Fruit fly (Drosophila melanogaster) whole organism, prepupa: ENCODE measurements around the gene CG31465.

Experiments used
- Blimp-1 ChIP-seq: fragments of 200-800 bp; sonication (Bioruptor generic); optimal IDR thresholded peaks from 3 replicates; lab custom pipeline; 2017; ENCODE audit warnings: missing biosample characterization, missing genetic modification characterization, mild to moderate bottlenecking, moderate library complexity, missing genetic modification reagents
- CG10631 ChIP-seq: fragments of 200-800 bp; sonication (Bioruptor generic); optimal IDR thresholded peaks from 2 replicates; lab custom pipeline; 2016; ENCODE audit warnings: missing biosample characterization, missing genetic modification characterization
- CG10669 ChIP-seq: fragments of 200-800 bp; sonication (Bioruptor generic); optimal IDR thresholded peaks from 3 replicates; lab custom pipeline; 2018; ENCODE audit warnings: missing biosample characterization, mild to moderate bottlenecking, missing genetic modification characterization, moderate library complexity
- CG11294 ChIP-seq: fragments of 200-800 bp; sonication (Bioruptor generic); IDR thresholded peaks from 2 replicates; pipeline ENCODE4 v1.3.6; 2022; ENCODE audit warnings: missing biosample characterization, missing genetic modification characterization
- CG11762 ChIP-seq: fragments of 200-800 bp; sonication (Bioruptor generic); optimal IDR thresholded peaks from 3 replicates; lab custom pipeline; 2016; ENCODE audit warnings: missing biosample characterization, missing genetic modification characterization; ENCODE audit not compliant: insufficient read depth
- CG11902 ChIP-seq: fragments of 200-800 bp; sonication (Bioruptor generic); optimal IDR thresholded peaks from 3 replicates; lab custom pipeline; 2016; ENCODE audit warnings: missing biosample characterization, missing genetic modification characterization
- CG15336 ChIP-seq: fragments of 200-800 bp; sonication (Bioruptor generic); IDR thresholded peaks from 2 replicates; pipeline ENCODE4 v1.3.6; 2022; ENCODE audit warnings: missing biosample characterization, missing genetic modification characterization
- CG1621 ChIP-seq: fragments of 200-800 bp; sonication (Bioruptor generic); optimal IDR thresholded peaks from 3 replicates; lab custom pipeline; 2018; ENCODE audit warnings: missing biosample characterization, mild to moderate bottlenecking, missing genetic modification characterization
- CG16779 ChIP-seq: fragments of 200-800 bp; sonication (Bioruptor generic); optimal IDR thresholded peaks from 3 replicates; lab custom pipeline; 2017; ENCODE audit warnings: missing biosample characterization, mild to moderate bottlenecking, missing genetic modification characterization
- CG3032 ChIP-seq: fragments of 200-800 bp; optimal IDR thresholded peaks from 2 replicates; lab custom pipeline; 2019; ENCODE audit warnings: missing biosample characterization, mild to moderate bottlenecking, missing genetic modification characterization, moderate library complexity
- CG31627 ChIP-seq: fragments of 200-800 bp; sonication (Bioruptor generic); optimal IDR thresholded peaks from 3 replicates; lab custom pipeline; 2016; ENCODE audit warnings: missing biosample characterization, missing genetic modification characterization
- CG32006 ChIP-seq: fragments of 200-800 bp; sonication (Bioruptor generic); optimal IDR thresholded peaks from 3 replicates; lab custom pipeline; 2017; ENCODE audit warnings: missing biosample characterization, mild to moderate bottlenecking, missing genetic modification characterization
- CG34406 ChIP-seq: fragments of 200-800 bp; sonication (Bioruptor generic); optimal IDR thresholded peaks from 3 replicates; lab custom pipeline; 2016; ENCODE audit warnings: missing biosample characterization, missing genetic modification characterization
- CG4318 ChIP-seq: fragments of 200-800 bp; sonication (Bioruptor generic); optimal IDR thresholded peaks from 3 replicates; lab custom pipeline; 2017; ENCODE audit warnings: missing biosample characterization, mild to moderate bottlenecking, missing genetic modification characterization
- CG6163 ChIP-seq: fragments of 200-800 bp; sonication (Bioruptor generic); IDR thresholded peaks from 3 replicates; pipeline ENCODE4 v1.3.6; 2022; ENCODE audit warnings: missing biosample characterization, missing genetic modification characterization
- CG6276 ChIP-seq: fragments of 200-800 bp; sonication (Bioruptor generic); optimal IDR thresholded peaks from 2 replicates; lab custom pipeline; 2017; ENCODE audit warnings: missing biosample characterization, mild to moderate bottlenecking, missing genetic modification characterization
- CG6808 ChIP-seq: fragments of 200-800 bp; sonication (Bioruptor generic); optimal IDR thresholded peaks from 3 replicates; lab custom pipeline; 2017; ENCODE audit warnings: missing biosample characterization, missing genetic modification characterization, mild to moderate bottlenecking, moderate library complexity, missing genetic modification reagents
- CG6854 ChIP-seq: fragments of 200-800 bp; sonication (Bioruptor generic); optimal IDR thresholded peaks from 2 replicates; lab custom pipeline; 2017; ENCODE audit warnings: missing biosample characterization, mild to moderate bottlenecking, missing genetic modification characterization
- CG7368 ChIP-seq: fragments of 200-800 bp; sonication (Bioruptor generic); optimal IDR thresholded peaks from 3 replicates; lab custom pipeline; 2016; ENCODE audit warnings: missing biosample characterization, missing genetic modification characterization
- CG8119 ChIP-seq: fragments of 200-800 bp; sonication (Bioruptor generic); IDR thresholded peaks from 3 replicates; pipeline ENCODE4 v1.3.6; 2022; ENCODE audit warnings: missing biosample characterization, missing genetic modification characterization
- CG8319 ChIP-seq: fragments of 200-800 bp; sonication (Bioruptor generic); optimal IDR thresholded peaks from 3 replicates; lab custom pipeline; 2016; ENCODE audit warnings: missing biosample characterization, missing genetic modification characterization
- CG8632 ChIP-seq: fragments of 200-800 bp; sonication (Bioruptor generic); optimal IDR thresholded peaks from 3 replicates; lab custom pipeline; 2016; ENCODE audit warnings: missing biosample characterization, missing genetic modification characterization
- CG9139 ChIP-seq: fragments of 200-800 bp; sonication (Bioruptor generic); optimal IDR thresholded peaks from 3 replicates; lab custom pipeline; 2017; ENCODE audit warnings: missing biosample characterization, mild to moderate bottlenecking, missing genetic modification characterization
- Eip75B ChIP-seq: fragments of 200-800 bp; sonication (Bioruptor generic); optimal IDR thresholded peaks from 3 replicates; lab custom pipeline; 2016; ENCODE audit warnings: missing biosample characterization, missing genetic modification characterization
- Eip93F ChIP-seq: fragments of 200-800 bp; sonication (Bioruptor generic); optimal IDR thresholded peaks from 2 replicates; lab custom pipeline; 2016; ENCODE audit warnings: missing biosample characterization, mild to moderate bottlenecking, missing genetic modification characterization
- Ets21C ChIP-seq: fragments of 200-800 bp; sonication (Bioruptor generic); optimal IDR thresholded peaks from 3 replicates; lab custom pipeline; 2016; ENCODE audit warnings: missing biosample characterization, missing genetic modification characterization
- Ets96B ChIP-seq: fragments of 200-800 bp; optimal IDR thresholded peaks from 2 replicates; lab custom pipeline; 2019; ENCODE audit warnings: missing biosample characterization, mild to moderate bottlenecking, missing genetic modification characterization, moderate library complexity
- Gug ChIP-seq: fragments of 200-800 bp; sonication (Bioruptor generic); IDR thresholded peaks from 2 replicates; pipeline ENCODE4 v1.3.6; 2022; ENCODE audit warnings: missing biosample characterization, missing genetic modification characterization
- Hr39 ChIP-seq: fragments of 200-800 bp; sonication (Bioruptor generic); optimal IDR thresholded peaks from 2 replicates; lab custom pipeline; 2016; ENCODE audit warnings: missing biosample characterization, missing genetic modification characterization
- Hr4 ChIP-seq: fragments of 200-800 bp; sonication (Bioruptor generic); optimal IDR thresholded peaks from 3 replicates; lab custom pipeline; 2016; ENCODE audit warnings: missing biosample characterization, missing genetic modification characterization
- Lpt ChIP-seq: fragments of 200-800 bp; sonication (Bioruptor generic); optimal IDR thresholded peaks from 3 replicates; lab custom pipeline; 2016; ENCODE audit warnings: missing biosample characterization, missing genetic modification characterization
- Met ChIP-seq: fragments of 200-800 bp; sonication (Bioruptor generic); optimal IDR thresholded peaks from 3 replicates; lab custom pipeline; 2016; ENCODE audit warnings: missing biosample characterization, missing genetic modification characterization
- Smox ChIP-seq: fragments of 200-800 bp; sonication (Bioruptor generic); optimal IDR thresholded peaks from 3 replicates; lab custom pipeline; 2016; ENCODE audit warnings: missing biosample characterization, missing genetic modification characterization
- Sox102F ChIP-seq: fragments of 200-800 bp; sonication (Bioruptor generic); optimal IDR thresholded peaks from 2 replicates; lab custom pipeline; 2016; ENCODE audit warnings: missing biosample characterization, mild to moderate bottlenecking, missing genetic modification characterization
- Sox15 ChIP-seq: fragments of 200-800 bp; sonication (Bioruptor generic); optimal IDR thresholded peaks from 3 replicates; lab custom pipeline; 2016; ENCODE audit warnings: missing biosample characterization, missing genetic modification characterization
- achi ChIP-seq: fragments of 200-800 bp; sonication (Bioruptor generic); optimal IDR thresholded peaks from 3 replicates; lab custom pipeline; 2016; ENCODE audit warnings: missing biosample characterization, missing genetic modification characterization
- acj6 ChIP-seq: fragments of 200-800 bp; sonication (Bioruptor generic); optimal IDR thresholded peaks from 3 replicates; lab custom pipeline; 2016; ENCODE audit warnings: missing biosample characterization, missing genetic modification characterization
- cyc ChIP-seq: fragments of 200-800 bp; sonication (Bioruptor generic); optimal IDR thresholded peaks from 3 replicates; lab custom pipeline; 2016; ENCODE audit warnings: missing biosample characterization, missing genetic modification characterization
- dac ChIP-seq: fragments of 200-800 bp; sonication (Bioruptor generic); optimal IDR thresholded peaks from 2 replicates; lab custom pipeline; 2017; ENCODE audit warnings: missing biosample characterization, mild to moderate bottlenecking, missing genetic modification characterization
- dsx ChIP-seq: fragments of 200-800 bp; optimal IDR thresholded peaks from 3 replicates; lab custom pipeline; 2019; ENCODE audit warnings: missing biosample characterization, mild to moderate bottlenecking, missing genetic modification characterization, moderate library complexity; ENCODE audit not compliant: poor library complexity, severe bottlenecking
- eg ChIP-seq: fragments of 200-800 bp; sonication (Bioruptor generic); IDR thresholded peaks from 3 replicates; pipeline ENCODE4 v1.3.6; 2022; ENCODE audit warnings: missing biosample characterization, missing genetic modification characterization
- esn ChIP-seq: fragments of 200-800 bp; sonication (Bioruptor generic); optimal IDR thresholded peaks from 2 replicates; lab custom pipeline; 2016; ENCODE audit warnings: missing biosample characterization, mild to moderate bottlenecking, missing genetic modification characterization, moderate library complexity
- fd59A ChIP-seq: fragments of 200-800 bp; sonication (Bioruptor generic); optimal IDR thresholded peaks from 2 replicates; lab custom pipeline; 2017; ENCODE audit warnings: missing biosample characterization, mild to moderate bottlenecking, missing genetic modification characterization, missing genetic modification reagents
- fd85E ChIP-seq: fragments of 200-800 bp; sonication (Bioruptor generic); optimal IDR thresholded peaks from 3 replicates; lab custom pipeline; 2016; ENCODE audit warnings: missing biosample characterization, missing genetic modification characterization
- fkh ChIP-seq: fragments of 200-800 bp; sonication (Bioruptor generic); optimal IDR thresholded peaks from 3 replicates; lab custom pipeline; 2017; ENCODE audit warnings: missing biosample characterization, mild to moderate bottlenecking, missing genetic modification characterization, moderate library complexity
- net ChIP-seq: fragments of 200-800 bp; sonication (Bioruptor generic); optimal IDR thresholded peaks from 3 replicates; lab custom pipeline; 2016; ENCODE audit warnings: missing biosample characterization, missing genetic modification characterization
- pdm3 ChIP-seq: fragments of 200-800 bp; sonication (Bioruptor generic); optimal IDR thresholded peaks from 3 replicates; lab custom pipeline; 2016; ENCODE audit warnings: missing biosample characterization, missing genetic modification characterization
- spab ChIP-seq: fragments of 200-800 bp; sonication (Bioruptor generic); optimal IDR thresholded peaks from 2 replicates; lab custom pipeline; 2017; ENCODE audit warnings: missing biosample characterization, mild to moderate bottlenecking, missing genetic modification characterization, missing genetic modification reagents
- ss ChIP-seq, 2 experiments: fragments of 200-800 bp; sonication (Bioruptor generic); optimal IDR thresholded peaks; 2 replicates in 1 of 2; 3 replicates in 1 of 2; lab custom pipeline; 2017 to 2018; ENCODE audit warnings: mild to moderate bottlenecking in 2 of 2, missing biosample characterization in 2 of 2, missing genetic modification characterization in 2 of 2, moderate library complexity in 1 of 2
- svp ChIP-seq: fragments of 200-800 bp; sonication (Bioruptor generic); peaks from one replicate; lab custom pipeline; 2016; ENCODE audit warnings: missing biosample characterization, missing genetic modification characterization
- topi ChIP-seq: fragments of 200-800 bp; sonication (Bioruptor generic); optimal IDR thresholded peaks from 3 replicates; lab custom pipeline; 2016; ENCODE audit warnings: missing biosample characterization, missing genetic modification characterization
- vri ChIP-seq: fragments of 200-800 bp; sonication (Bioruptor generic); optimal IDR thresholded peaks from 3 replicates; lab custom pipeline; 2016; ENCODE audit warnings: missing biosample characterization, mild to moderate bottlenecking, missing genetic modification characterization

The CG31465 gene

dm6 chr3R:21905615-21906014 lies 25.0 kb downstream of the CG31465 start:
- TF ChIP-seq CG8319 (GFP tag; lab: Kevin White, UChicago) = peak; percentile 57
- peak; percentile 46 for TF ChIP-seq vri
- TF ChIP-seq CG3032 (tag; lab: Kevin White, UChicago) = peak; percentile 89
- TF ChIP-seq Hr4 = peak; percentile 90
- TF ChIP-seq CG7368 (GFP tag; lab: Kevin White, UChicago) = peak; percentile 6
- peak; percentile 69 for TF ChIP-seq CG11762 (GFP tag; lab: Kevin White, UChicago)
- peak; percentile 82 for TF ChIP-seq pdm3 (GFP tag; lab: Kevin White, UChicago)
- TF ChIP-seq CG11294 (GFP tag; lab: Robert Waterston, UW) = peak; percentile 60
- peak; percentile 90 for TF ChIP-seq eg
- TF ChIP-seq Sox102F (GFP tag; lab: Kevin White, UChicago) = peak; percentile 72
- TF ChIP-seq Ets96B = peak; percentile 91
- TF ChIP-seq Met = peak; percentile 78
- TF ChIP-seq fd85E (GFP tag; lab: Kevin White, UChicago) = no peak
- TF ChIP-seq CG10669 = peak; percentile 82
- peak; percentile 67 for TF ChIP-seq CG6854 (GFP tag; lab: Kevin White, UChicago)
- peak; percentile 58 for TF ChIP-seq CG31627 (GFP tag; lab: Kevin White, UChicago)
- TF ChIP-seq Smox (GFP tag; lab: Kevin White, UChicago) = peak; percentile 65
- TF ChIP-seq CG15336 (GFP tag; lab: Robert Waterston, UW) = peak; percentile 92
- peak; percentile 86 for TF ChIP-seq svp (GFP tag; lab: Kevin White, UChicago)
- TF ChIP-seq Eip93F (GFP tag; lab: Kevin White, UChicago) = no peak
- TF ChIP-seq dsx (GFP tag; lab: Kevin White, UChicago) = peak; percentile 88
- peak; percentile 79 for TF ChIP-seq net (GFP tag; lab: Kevin White, UChicago)
- peak; percentile 73 for TF ChIP-seq topi
- peak; percentile 44 for TF ChIP-seq CG11902 (GFP tag; lab: Kevin White, UChicago)
- peak; percentile 95 for TF ChIP-seq CG32006 (GFP tag; lab: Kevin White, UChicago)
- peak; percentile 84 for TF ChIP-seq CG6808 (GFP tag; lab: Kevin White, UChicago)
- TF ChIP-seq CG16779 (tag; lab: Kevin White, UChicago) = peak; percentile 69
- TF ChIP-seq Hr39 (GFP tag; lab: Kevin White, UChicago) = peak; percentile 43
- TF ChIP-seq CG34406 (GFP tag; lab: Kevin White, UChicago) = peak; percentile 80
- TF ChIP-seq acj6 (GFP tag; lab: Kevin White, UChicago) = peak; percentile 85
- TF ChIP-seq Sox15 (GFP tag; lab: Kevin White, UChicago) = peak; percentile 43
- peak; percentile 60 for TF ChIP-seq cyc
- TF ChIP-seq fd59A (GFP tag; lab: Kevin White, UChicago) = peak; percentile 83
- TF ChIP-seq achi (GFP tag; lab: Kevin White, UChicago) = peak; percentile 88
- peak; percentile 82 for TF ChIP-seq CG6276 (GFP tag; lab: Kevin White, UChicago)
- TF ChIP-seq ss (GFP tag; optimal IDR thresholded peaks at IDR 0.05; lab: Kevin White, UChicago) = peak; percentile 73 to 89
- TF ChIP-seq Blimp-1 (GFP tag; lab: Kevin White, UChicago) = peak; percentile 46
- peak; percentile 87 for TF ChIP-seq CG4318 (GFP tag; lab: Kevin White, UChicago)
- TF ChIP-seq dac (GFP tag; lab: Kevin White, UChicago) = peak; percentile 76
- peak; percentile 94 for TF ChIP-seq CG6163 (GFP tag; lab: Robert Waterston, UW)
- peak; percentile 30 for TF ChIP-seq Ets21C (GFP tag; lab: Kevin White, UChicago)
- TF ChIP-seq CG9139 (GFP tag; lab: Kevin White, UChicago) = peak; percentile 81
- peak; percentile 89 for TF ChIP-seq spab
- TF ChIP-seq CG1621 (tag; lab: Kevin White, UChicago) = peak; percentile 79
- peak; percentile 88 for TF ChIP-seq Gug (GFP tag; lab: Robert Waterston, UW)
- peak; percentile 84 for TF ChIP-seq Eip75B (GFP tag; lab: Kevin White, UChicago)
- peak; percentile 90 for TF ChIP-seq CG10631 (GFP tag; lab: Kevin White, UChicago)
- TF ChIP-seq esn (GFP tag; lab: Kevin White, UChicago) = peak; percentile 79
- TF ChIP-seq CG8632 (GFP tag; lab: Kevin White, UChicago) = peak; percentile 72
- no peak for TF ChIP-seq fkh (GFP tag; lab: Kevin White, UChicago)
- peak; percentile 93 for TF ChIP-seq CG8119 (GFP tag; lab: Robert Waterston, UW)
- peak; percentile 89 for TF ChIP-seq Lpt (GFP tag; lab: Kevin White, UChicago)
